Fruit fly (Drosophila melanogaster) whole organism, prepupa: Measurements from ENCODE around the gene Vsp37A.

Source experiments
- Blimp-1 ChIP-seq: fragments of 200-800 bp; sonication (Bioruptor generic); optimal IDR thresholded peaks from 3 replicates; lab custom pipeline; 2017; ENCODE audit warnings: missing biosample characterization, missing genetic modification characterization, mild to moderate bottlenecking, moderate library complexity, missing genetic modification reagents
- CG11294 ChIP-seq: fragments of 200-800 bp; sonication (Bioruptor generic); IDR thresholded peaks from 2 replicates; pipeline ENCODE4 v1.3.6; 2022; ENCODE audit warnings: missing biosample characterization, missing genetic modification characterization
- CG11762 ChIP-seq: fragments of 200-800 bp; sonication (Bioruptor generic); optimal IDR thresholded peaks from 3 replicates; lab custom pipeline; 2016; ENCODE audit warnings: missing biosample characterization, missing genetic modification characterization; ENCODE audit not compliant: insufficient read depth
- CG11902 ChIP-seq: fragments of 200-800 bp; sonication (Bioruptor generic); optimal IDR thresholded peaks from 3 replicates; lab custom pipeline; 2016; ENCODE audit warnings: missing biosample characterization, missing genetic modification characterization
- CG15336 ChIP-seq: fragments of 200-800 bp; sonication (Bioruptor generic); IDR thresholded peaks from 2 replicates; pipeline ENCODE4 v1.3.6; 2022; ENCODE audit warnings: missing biosample characterization, missing genetic modification characterization
- CG1621 ChIP-seq: fragments of 200-800 bp; sonication (Bioruptor generic); optimal IDR thresholded peaks from 3 replicates; lab custom pipeline; 2018; ENCODE audit warnings: missing biosample characterization, mild to moderate bottlenecking, missing genetic modification characterization
- CG16779 ChIP-seq: fragments of 200-800 bp; sonication (Bioruptor generic); optimal IDR thresholded peaks from 3 replicates; lab custom pipeline; 2017; ENCODE audit warnings: missing biosample characterization, mild to moderate bottlenecking, missing genetic modification characterization
- CG3032 ChIP-seq: fragments of 200-800 bp; optimal IDR thresholded peaks from 2 replicates; lab custom pipeline; 2019; ENCODE audit warnings: missing biosample characterization, mild to moderate bottlenecking, missing genetic modification characterization, moderate library complexity
- CG31627 ChIP-seq: fragments of 200-800 bp; sonication (Bioruptor generic); optimal IDR thresholded peaks from 3 replicates; lab custom pipeline; 2016; ENCODE audit warnings: missing biosample characterization, missing genetic modification characterization
- CG32006 ChIP-seq: fragments of 200-800 bp; sonication (Bioruptor generic); optimal IDR thresholded peaks from 3 replicates; lab custom pipeline; 2017; ENCODE audit warnings: missing biosample characterization, mild to moderate bottlenecking, missing genetic modification characterization
- CG4318 ChIP-seq: fragments of 200-800 bp; sonication (Bioruptor generic); optimal IDR thresholded peaks from 3 replicates; lab custom pipeline; 2017; ENCODE audit warnings: missing biosample characterization, mild to moderate bottlenecking, missing genetic modification characterization
- CG6163 ChIP-seq: fragments of 200-800 bp; sonication (Bioruptor generic); IDR thresholded peaks from 3 replicates; pipeline ENCODE4 v1.3.6; 2022; ENCODE audit warnings: missing biosample characterization, missing genetic modification characterization
- CG6276 ChIP-seq: fragments of 200-800 bp; sonication (Bioruptor generic); optimal IDR thresholded peaks from 2 replicates; lab custom pipeline; 2017; ENCODE audit warnings: missing biosample characterization, mild to moderate bottlenecking, missing genetic modification characterization
- CG6792 ChIP-seq: fragments of 200-800 bp; sonication (Bioruptor generic); optimal IDR thresholded peaks from 3 replicates; lab custom pipeline; 2016; ENCODE audit warnings: missing biosample characterization, missing genetic modification characterization
- CG6808 ChIP-seq: fragments of 200-800 bp; sonication (Bioruptor generic); optimal IDR thresholded peaks from 3 replicates; lab custom pipeline; 2017; ENCODE audit warnings: missing biosample characterization, missing genetic modification characterization, mild to moderate bottlenecking, moderate library complexity, missing genetic modification reagents
- CG6854 ChIP-seq: fragments of 200-800 bp; sonication (Bioruptor generic); optimal IDR thresholded peaks from 2 replicates; lab custom pipeline; 2017; ENCODE audit warnings: missing biosample characterization, mild to moderate bottlenecking, missing genetic modification characterization
- CG7368 ChIP-seq: fragments of 200-800 bp; sonication (Bioruptor generic); optimal IDR thresholded peaks from 3 replicates; lab custom pipeline; 2016; ENCODE audit warnings: missing biosample characterization, missing genetic modification characterization
- CG8119 ChIP-seq: fragments of 200-800 bp; sonication (Bioruptor generic); IDR thresholded peaks from 3 replicates; pipeline ENCODE4 v1.3.6; 2022; ENCODE audit warnings: missing biosample characterization, missing genetic modification characterization
- CG8319 ChIP-seq: fragments of 200-800 bp; sonication (Bioruptor generic); optimal IDR thresholded peaks from 3 replicates; lab custom pipeline; 2016; ENCODE audit warnings: missing biosample characterization, missing genetic modification characterization
- CG9139 ChIP-seq: fragments of 200-800 bp; sonication (Bioruptor generic); optimal IDR thresholded peaks from 3 replicates; lab custom pipeline; 2017; ENCODE audit warnings: missing biosample characterization, mild to moderate bottlenecking, missing genetic modification characterization
- Eip75B ChIP-seq: fragments of 200-800 bp; sonication (Bioruptor generic); optimal IDR thresholded peaks from 3 replicates; lab custom pipeline; 2016; ENCODE audit warnings: missing biosample characterization, missing genetic modification characterization
- Eip78C ChIP-seq: fragments of 200-800 bp; sonication (Bioruptor generic); peaks from one replicate; lab custom pipeline; 2016; ENCODE audit warnings: missing biosample characterization, missing genetic modification characterization
- Ets21C ChIP-seq: fragments of 200-800 bp; sonication (Bioruptor generic); optimal IDR thresholded peaks from 3 replicates; lab custom pipeline; 2016; ENCODE audit warnings: missing biosample characterization, missing genetic modification characterization
- Ets96B ChIP-seq: fragments of 200-800 bp; optimal IDR thresholded peaks from 2 replicates; lab custom pipeline; 2019; ENCODE audit warnings: missing biosample characterization, mild to moderate bottlenecking, missing genetic modification characterization, moderate library complexity
- Gug ChIP-seq: fragments of 200-800 bp; sonication (Bioruptor generic); IDR thresholded peaks from 2 replicates; pipeline ENCODE4 v1.3.6; 2022; ENCODE audit warnings: missing biosample characterization, missing genetic modification characterization
- Hr39 ChIP-seq: fragments of 200-800 bp; sonication (Bioruptor generic); optimal IDR thresholded peaks from 2 replicates; lab custom pipeline; 2016; ENCODE audit warnings: missing biosample characterization, missing genetic modification characterization
- Hr4 ChIP-seq: fragments of 200-800 bp; sonication (Bioruptor generic); optimal IDR thresholded peaks from 3 replicates; lab custom pipeline; 2016; ENCODE audit warnings: missing biosample characterization, missing genetic modification characterization
- Lpt ChIP-seq: fragments of 200-800 bp; sonication (Bioruptor generic); optimal IDR thresholded peaks from 3 replicates; lab custom pipeline; 2016; ENCODE audit warnings: missing biosample characterization, missing genetic modification characterization
- Met ChIP-seq: fragments of 200-800 bp; sonication (Bioruptor generic); optimal IDR thresholded peaks from 3 replicates; lab custom pipeline; 2016; ENCODE audit warnings: missing biosample characterization, missing genetic modification characterization
- OdsH ChIP-seq: fragments of 200-800 bp; sonication (Bioruptor generic); optimal IDR thresholded peaks from 3 replicates; lab custom pipeline; 2016; ENCODE audit warnings: missing biosample characterization, missing genetic modification characterization
- Sox102F ChIP-seq: fragments of 200-800 bp; sonication (Bioruptor generic); optimal IDR thresholded peaks from 2 replicates; lab custom pipeline; 2016; ENCODE audit warnings: missing biosample characterization, mild to moderate bottlenecking, missing genetic modification characterization
- Sox14 ChIP-seq: fragments of 200-800 bp; sonication (Bioruptor generic); optimal IDR thresholded peaks from 3 replicates; lab custom pipeline; 2016; ENCODE audit warnings: missing biosample characterization, missing genetic modification characterization
- Sox15 ChIP-seq: fragments of 200-800 bp; sonication (Bioruptor generic); optimal IDR thresholded peaks from 3 replicates; lab custom pipeline; 2016; ENCODE audit warnings: missing biosample characterization, missing genetic modification characterization
- dsx ChIP-seq: fragments of 200-800 bp; optimal IDR thresholded peaks from 3 replicates; lab custom pipeline; 2019; ENCODE audit warnings: missing biosample characterization, mild to moderate bottlenecking, missing genetic modification characterization, moderate library complexity; ENCODE audit not compliant: poor library complexity, severe bottlenecking
- eg ChIP-seq: fragments of 200-800 bp; sonication (Bioruptor generic); IDR thresholded peaks from 3 replicates; pipeline ENCODE4 v1.3.6; 2022; ENCODE audit warnings: missing biosample characterization, missing genetic modification characterization
- esn ChIP-seq: fragments of 200-800 bp; sonication (Bioruptor generic); optimal IDR thresholded peaks from 2 replicates; lab custom pipeline; 2016; ENCODE audit warnings: missing biosample characterization, mild to moderate bottlenecking, missing genetic modification characterization, moderate library complexity
- fd85E ChIP-seq: fragments of 200-800 bp; sonication (Bioruptor generic); optimal IDR thresholded peaks from 3 replicates; lab custom pipeline; 2016; ENCODE audit warnings: missing biosample characterization, missing genetic modification characterization
- fkh ChIP-seq: fragments of 200-800 bp; sonication (Bioruptor generic); optimal IDR thresholded peaks from 3 replicates; lab custom pipeline; 2017; ENCODE audit warnings: missing biosample characterization, mild to moderate bottlenecking, missing genetic modification characterization, moderate library complexity
- lz ChIP-seq: fragments of 200-800 bp; sonication (Bioruptor generic); optimal IDR thresholded peaks from 3 replicates; lab custom pipeline; 2016; ENCODE audit warnings: missing biosample characterization, missing genetic modification characterization
- net ChIP-seq: fragments of 200-800 bp; sonication (Bioruptor generic); optimal IDR thresholded peaks from 3 replicates; lab custom pipeline; 2016; ENCODE audit warnings: missing biosample characterization, missing genetic modification characterization
- salr ChIP-seq, 2 experiments: fragments of 200-800 bp; sonication (Bioruptor generic); optimal IDR thresholded peaks; 3 replicates each; lab custom pipeline; 2016 to 2018; ENCODE audit warnings: missing biosample characterization in 2 of 2, missing genetic modification characterization in 2 of 2, mild to moderate bottlenecking in 1 of 2
- ss ChIP-seq, 2 experiments: fragments of 200-800 bp; sonication (Bioruptor generic); optimal IDR thresholded peaks; 2 replicates in 1 of 2; 3 replicates in 1 of 2; lab custom pipeline; 2017 to 2018; ENCODE audit warnings: mild to moderate bottlenecking in 2 of 2, missing biosample characterization in 2 of 2, missing genetic modification characterization in 2 of 2, moderate library complexity in 1 of 2
- svp ChIP-seq: fragments of 200-800 bp; sonication (Bioruptor generic); peaks from one replicate; lab custom pipeline; 2016; ENCODE audit warnings: missing biosample characterization, missing genetic modification characterization
- topi ChIP-seq: fragments of 200-800 bp; sonication (Bioruptor generic); optimal IDR thresholded peaks from 3 replicates; lab custom pipeline; 2016; ENCODE audit warnings: missing biosample characterization, missing genetic modification characterization

The Vsp37A gene

DNA sequence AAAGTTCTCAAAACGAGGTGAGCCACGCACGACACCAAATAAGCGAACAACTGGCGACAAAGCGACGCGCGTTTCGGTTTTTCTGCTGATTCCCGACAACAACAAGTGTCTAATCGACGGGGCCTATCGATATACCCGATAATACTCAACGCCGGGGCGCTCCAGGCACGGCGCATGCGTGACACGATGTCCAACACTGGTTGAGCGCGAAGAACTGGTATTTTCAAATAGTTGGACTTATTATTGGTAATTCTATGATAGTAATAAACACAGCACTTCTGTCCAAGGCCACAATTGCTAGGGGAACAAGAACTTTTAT lies 3.9 kb upstream of the Vsp37A start (continued):
- no peak for TF ChIP-seq Ets96B
- TF ChIP-seq OdsH (GFP tag; lab: Kevin White, UChicago): no peak
- TF ChIP-seq Gug (GFP tag; lab: Robert Waterston, UW): no peak
- TF ChIP-seq Lpt (GFP tag; lab: Kevin White, UChicago): no peak
- no peak for TF ChIP-seq CG11762
- no peak for TF ChIP-seq CG7368
- TF ChIP-seq Eip78C (GFP tag; lab: Kevin White, UChicago): peak; percentile 7
- TF ChIP-seq CG1621 (tag; lab: Kevin White, UChicago): peak; percentile 85
- no peak for TF ChIP-seq CG3032
- TF ChIP-seq CG15336 (GFP tag; lab: Robert Waterston, UW): no peak
- TF ChIP-seq CG6276 (GFP tag; lab: Kevin White, UChicago): no peak
- TF ChIP-seq CG6163 (GFP tag; lab: Robert Waterston, UW): no peak
- no peak for TF ChIP-seq CG8319 (GFP tag; lab: Kevin White, UChicago)
- TF ChIP-seq CG6854 (GFP tag; lab: Kevin White, UChicago): no peak
- TF ChIP-seq Eip75B: no peak
- TF ChIP-seq CG9139 (GFP tag; lab: Kevin White, UChicago): no peak
- no peak for TF ChIP-seq net (GFP tag; lab: Kevin White, UChicago)
- TF ChIP-seq ss (GFP tag; optimal IDR thresholded peaks at IDR 0.05; lab: Kevin White, UChicago): no peak
- TF ChIP-seq CG6792 (GFP tag; lab: Kevin White, UChicago): no peak
- no peak for TF ChIP-seq Sox102F (GFP tag; lab: Kevin White, UChicago)
- no peak for TF ChIP-seq Sox15 (GFP tag; lab: Kevin White, UChicago)
- TF ChIP-seq CG6808: no peak
- no peak for TF ChIP-seq Met (GFP tag; lab: Kevin White, UChicago)
- no peak for TF ChIP-seq svp (GFP tag; lab: Kevin White, UChicago)
- TF ChIP-seq fkh (GFP tag; lab: Kevin White, UChicago): peak; percentile 54
- peak; percentile 64 for TF ChIP-seq dsx (GFP tag; lab: Kevin White, UChicago)

dm6 chrX:618583-618982 lies 2.7 kb upstream of the Vsp37A start:
- no peak for TF ChIP-seq salr (GFP tag; optimal IDR thresholded peaks at IDR 0.05; lab: Kevin White, UChicago)
- peak; percentile 5 for TF ChIP-seq Hr39
- no peak for TF ChIP-seq eg (GFP tag; lab: Robert Waterston, UW)
- TF ChIP-seq CG6792 (GFP tag; lab: Kevin White, UChicago): no peak
- no peak for TF ChIP-seq fd85E
- no peak for TF ChIP-seq CG9139 (GFP tag; lab: Kevin White, UChicago)
- peak; percentile 59 for TF ChIP-seq CG32006 (GFP tag; lab: Kevin White, UChicago)
- no peak for TF ChIP-seq CG11902 (GFP tag; lab: Kevin White, UChicago)
- TF ChIP-seq CG11294 (GFP tag; lab: Robert Waterston, UW): no peak
- TF ChIP-seq Ets21C (GFP tag; lab: Kevin White, UChicago): no peak
- TF ChIP-seq esn: no peak
- no peak for TF ChIP-seq Sox14
- TF ChIP-seq CG8119 (GFP tag; lab: Robert Waterston, UW): no peak
- TF ChIP-seq lz (GFP tag; lab: Kevin White, UChicago): peak; percentile 21
- TF ChIP-seq Hr4: peak; percentile 10
- TF ChIP-seq CG15336 (GFP tag; lab: Robert Waterston, UW): peak; percentile 39; the same call in 1 of the 2 replicates
- no peak for TF ChIP-seq OdsH (GFP tag; lab: Kevin White, UChicago)
- TF ChIP-seq dsx (GFP tag; lab: Kevin White, UChicago): no peak
- TF ChIP-seq CG31627 (GFP tag; lab: Kevin White, UChicago): peak; percentile 2
- TF ChIP-seq CG6276 (GFP tag; lab: Kevin White, UChicago): no peak
- no peak for TF ChIP-seq Met (GFP tag; lab: Kevin White, UChicago)
- TF ChIP-seq CG3032: no peak
- no peak for TF ChIP-seq CG16779 (tag; lab: Kevin White, UChicago)
- peak; percentile 74 for TF ChIP-seq svp (GFP tag; lab: Kevin White, UChicago)
- peak; percentile 2 for TF ChIP-seq Eip78C (GFP tag; lab: Kevin White, UChicago)
- TF ChIP-seq CG4318 (GFP tag; lab: Kevin White, UChicago): no peak
- TF ChIP-seq Blimp-1: no peak
- TF ChIP-seq topi: no peak
